Worm (Caenorhabditis elegans) whole organism, L4/young adult: ENCODE data around the gene aos-1.

ENCODE experiments used
- W03F9.2 ChIP-seq: fragments of 150-350 bp; optimal IDR thresholded peaks from 2 replicates; lab custom pipeline; 2014; ENCODE audit warnings: missing biosample characterization, missing genetic modification characterization
- dao-5 ChIP-seq: sonication (generic microtip); optimal IDR thresholded peaks from 2 replicates; lab custom pipeline; 2016; ENCODE audit warnings: missing genotype, missing genetic modification characterization, moderate library complexity, missing compliant biosample characterization
- him-1 ChIP-seq: sonication (generic microtip); optimal IDR thresholded peaks from 2 replicates; lab custom pipeline; 2016; ENCODE audit warnings: missing genotype, missing genetic modification reagents, missing genetic modification characterization, missing compliant biosample characterization

DNA sequence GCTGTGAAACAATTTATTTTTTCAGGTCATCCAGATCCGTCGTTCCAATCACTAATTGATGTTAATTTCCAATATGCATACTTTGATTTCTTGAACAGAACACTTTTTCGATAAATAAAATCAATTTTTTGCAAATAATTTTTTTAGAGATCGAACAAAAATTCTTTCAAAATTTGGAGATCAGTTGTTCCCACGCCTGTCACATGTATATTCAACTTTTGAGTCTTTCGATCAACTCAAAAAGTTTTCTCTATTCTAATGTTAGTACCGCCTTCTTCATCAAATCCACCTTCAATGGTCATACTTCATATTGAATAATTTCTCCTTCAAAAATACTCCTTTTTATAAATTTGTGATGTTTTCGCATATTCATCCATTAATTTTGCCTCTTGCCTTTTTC lies 24.6 kb upstream of the aos-1 start, which contains the start of gene srsx-29:
- no peak for TF ChIP-seq dao-5
- TF ChIP-seq him-1 (tag; lab: Kevin White, UChicago), result no peak
- no peak for TF ChIP-seq W03F9.2 (tag; lab: Kevin White, UChicago)
